Fruit fly (Drosophila melanogaster): Measurements from ENCODE around the gene Phf5a.

dm6 chr2L:6461497-6461896 is 29.1 kb downstream of the Phf5a start:
- no peak for TF ChIP-seq CTCF (optimal IDR thresholded peaks at IDR 0.05)
- TF ChIP-seq CG8478 (optimal IDR thresholded peaks at IDR 0.05), result no peak
